Fruit fly (Drosophila melanogaster) whole organism, embryonic: Measurements from ENCODE around the gene Gclc.

ENCODE experiments used
- B-H1 ChIP-seq: fragments of 200-800 bp; sonication (Bioruptor generic); IDR thresholded peaks from 3 replicates; pipeline ENCODE4 v1.3.6; 2022; ENCODE audit warnings: missing biosample characterization, missing genetic modification characterization
- Bdp1 ChIP-seq: fragments of 200-800 bp; sonication (Bioruptor generic); optimal IDR thresholded peaks from 3 replicates; lab custom pipeline; 2016; ENCODE audit warnings: missing biosample characterization, missing genetic modification characterization
- C15 ChIP-seq: fragments of 200-800 bp; sonication (Bioruptor generic); IDR thresholded peaks from 3 replicates; pipeline ENCODE4 v1.3.6; 2022; ENCODE audit warnings: missing biosample characterization, missing genetic modification characterization
- CG10462 ChIP-seq: fragments of 200-800 bp; sonication (Bioruptor generic); optimal IDR thresholded peaks from 2 replicates; lab custom pipeline; 2016; ENCODE audit warnings: missing biosample characterization, missing genetic modification characterization
- CG10565 ChIP-seq: fragments of 200-800 bp; sonication (Bioruptor generic); optimal IDR thresholded peaks from 3 replicates; lab custom pipeline; 2016; ENCODE audit warnings: missing biosample characterization, mild to moderate bottlenecking, missing genetic modification characterization
- CG10654 ChIP-seq: fragments of 200-800 bp; sonication (Bioruptor generic); optimal IDR thresholded peaks from 2 replicates; lab custom pipeline; 2016; ENCODE audit warnings: missing biosample characterization, missing genetic modification characterization
- CG12942 ChIP-seq: fragments of 200-800 bp; sonication (Bioruptor generic); optimal IDR thresholded peaks from 3 replicates; lab custom pipeline; 2016; ENCODE audit warnings: missing biosample characterization, missing genetic modification characterization
- CG13287 ChIP-seq: fragments of 200-800 bp; sonication (Bioruptor generic); IDR thresholded peaks from 2 replicates; pipeline ENCODE4 v1.3.6; 2022; ENCODE audit warnings: missing biosample characterization, missing genetic modification characterization; ENCODE audit not compliant: partially characterized antibody
- CG16779 ChIP-seq: fragments of 200-800 bp; sonication (Bioruptor generic); IDR thresholded peaks from 2 replicates; pipeline ENCODE4 v1.3.6; 2022; ENCODE audit warnings: missing biosample characterization, missing genetic modification characterization
- CG17186 ChIP-seq: fragments of 200-800 bp; sonication (Bioruptor generic); optimal IDR thresholded peaks from 3 replicates; lab custom pipeline; 2017; ENCODE audit warnings: missing biosample characterization, missing genetic modification reagents, missing genetic modification characterization
- CG17385 ChIP-seq: fragments of 200-800 bp; sonication (Bioruptor generic); optimal IDR thresholded peaks from 3 replicates; lab custom pipeline; 2018; ENCODE audit warnings: missing biosample characterization, mild to moderate bottlenecking, missing genetic modification characterization
- CG17829 ChIP-seq: fragments of 200-800 bp; optimal IDR thresholded peaks from 2 replicates; lab custom pipeline; 2019; ENCODE audit warnings: missing biosample characterization, mild to moderate bottlenecking, missing genetic modification characterization, moderate library complexity
- CG1832 ChIP-seq: fragments of 200-800 bp; sonication (Bioruptor generic); optimal IDR thresholded peaks from 2 replicates; lab custom pipeline; 2017; ENCODE audit warnings: missing biosample characterization, mild to moderate bottlenecking, missing genetic modification characterization, inconsistent platforms
- CG2202 ChIP-seq: fragments of 200-800 bp; sonication (Bioruptor generic); optimal IDR thresholded peaks from 2 replicates; lab custom pipeline; 2018; ENCODE audit warnings: missing biosample characterization, mild to moderate bottlenecking, missing genetic modification characterization
- CG30020 ChIP-seq: fragments of 200-800 bp; optimal IDR thresholded peaks from 2 replicates; lab custom pipeline; 2019; ENCODE audit warnings: missing biosample characterization, mild to moderate bottlenecking, missing genetic modification characterization, moderate library complexity
- CG31224 ChIP-seq: fragments of 200-800 bp; sonication (Bioruptor generic); IDR thresholded peaks from 2 replicates; pipeline ENCODE4 v1.3.6; 2022; ENCODE audit warnings: missing biosample characterization, missing genetic modification characterization
- CG32767 ChIP-seq: fragments of 200-800 bp; sonication (Bioruptor generic); IDR thresholded peaks from 2 replicates; pipeline ENCODE4 v1.3.6; 2022; ENCODE audit warnings: missing biosample characterization, missing genetic modification characterization
- CG33557 ChIP-seq: fragments of 200-800 bp; sonication (Bioruptor generic); optimal IDR thresholded peaks from 2 replicates; lab custom pipeline; 2019; ENCODE audit warnings: missing biosample characterization, mild to moderate bottlenecking, missing genetic modification characterization, moderate library complexity
- CG4282 ChIP-seq: fragments of 200-800 bp; sonication (Bioruptor generic); optimal IDR thresholded peaks from 2 replicates; lab custom pipeline; 2016; ENCODE audit warnings: missing biosample characterization, missing genetic modification characterization
- CG5245 ChIP-seq: fragments of 200-800 bp; sonication (Bioruptor generic); optimal IDR thresholded peaks from 3 replicates; lab custom pipeline; 2016; ENCODE audit warnings: missing biosample characterization, missing genetic modification characterization
- CG6813 ChIP-seq: fragments of 200-800 bp; sonication (Bioruptor generic); optimal IDR thresholded peaks from 2 replicates; lab custom pipeline; 2017; ENCODE audit warnings: missing biosample characterization, missing genetic modification characterization, mild to moderate bottlenecking, moderate library complexity, missing genetic modification reagents
- CG8388 ChIP-seq: fragments of 200-800 bp; sonication (Bioruptor generic); optimal IDR thresholded peaks from 2 replicates; lab custom pipeline; 2019; ENCODE audit warnings: missing biosample characterization, mild to moderate bottlenecking, missing genetic modification characterization, moderate library complexity
- CG9609 ChIP-seq: fragments of 200-800 bp; sonication (Bioruptor generic); optimal IDR thresholded peaks from 3 replicates; lab custom pipeline; 2016; ENCODE audit warnings: missing biosample characterization, missing genetic modification characterization
- CoRest ChIP-seq: fragments of 200-800 bp; sonication (Bioruptor generic); optimal IDR thresholded peaks from 3 replicates; lab custom pipeline; 2018; ENCODE audit warnings: missing biosample characterization, mild to moderate bottlenecking, missing genetic modification characterization, moderate library complexity
- D ChIP-seq, 2 experiments: fragments of 200-800 bp in 1 of 2; fragments of >200 bp in 1 of 2; sonication (Bioruptor generic) in 1 of 2; optimal IDR thresholded peaks; 2 replicates in 1 of 2; 3 replicates in 1 of 2; lab custom pipeline; 2017; ENCODE audit warnings: mild to moderate bottlenecking in 1 of 2, missing biosample characterization in 1 of 2, missing genetic modification characterization in 1 of 2, missing genetic modification reagents in 1 of 2
- D19A ChIP-seq: fragments of 200-800 bp; optimal IDR thresholded peaks from 3 replicates; lab custom pipeline; 2019; ENCODE audit warnings: missing biosample characterization, mild to moderate bottlenecking, missing genetic modification characterization, moderate library complexity
- Fer2 ChIP-seq: fragments of 200-800 bp; sonication (Bioruptor generic); optimal IDR thresholded peaks from 2 replicates; lab custom pipeline; 2018; ENCODE audit warnings: missing biosample characterization, mild to moderate bottlenecking, missing genetic modification characterization, moderate library complexity
- Gsc ChIP-seq: fragments of 200-800 bp; sonication (Bioruptor generic); IDR thresholded peaks from 2 replicates; pipeline ENCODE4 v1.3.6; 2022; ENCODE audit warnings: missing biosample characterization, missing genetic modification characterization
- HLHmδ ChIP-seq: fragments of 200-800 bp; sonication (Bioruptor generic); optimal IDR thresholded peaks from 2 replicates; lab custom pipeline; 2018; ENCODE audit warnings: missing biosample characterization, mild to moderate bottlenecking, missing genetic modification characterization, moderate library complexity
- Hmx ChIP-seq: fragments of 200-800 bp; sonication (Bioruptor generic); optimal IDR thresholded peaks from 2 replicates; lab custom pipeline; 2016; ENCODE audit warnings: missing biosample characterization, missing genetic modification characterization
- MTF-1 ChIP-seq: fragments of 200-800 bp; sonication (Bioruptor generic); optimal IDR thresholded peaks from 2 replicates; lab custom pipeline; 2018; ENCODE audit warnings: missing biosample characterization, mild to moderate bottlenecking, missing genetic modification characterization, borderline replicate concordance
- Oaz ChIP-seq: fragments of 200-800 bp; sonication (Bioruptor generic); IDR thresholded peaks from 2 replicates; pipeline ENCODE4 v1.3.6; 2022; ENCODE audit warnings: missing biosample characterization, missing genetic modification characterization
- Poxn ChIP-seq: fragments of 200-800 bp; sonication (Bioruptor generic); IDR thresholded peaks from 2 replicates; pipeline ENCODE4 v1.3.6; 2022; ENCODE audit warnings: missing biosample characterization, missing genetic modification characterization
- Scr ChIP-seq: fragments of 200-800 bp; sonication (Bioruptor generic); IDR thresholded peaks from 2 replicates; pipeline ENCODE4 v1.3.6; 2022; ENCODE audit warnings: missing biosample characterization, missing genetic modification characterization; ENCODE audit not compliant: partially characterized antibody
- Sry-δ ChIP-seq: fragments of 200-800 bp; sonication (Bioruptor generic); optimal IDR thresholded peaks from 2 replicates; lab custom pipeline; 2016; ENCODE audit warnings: missing biosample characterization, missing genetic modification characterization
- al ChIP-seq: fragments of 200-800 bp; sonication (Bioruptor generic); IDR thresholded peaks from 2 replicates; pipeline ENCODE4 v1.3.6; 2022; ENCODE audit warnings: missing biosample characterization, missing genetic modification characterization
- ato ChIP-seq: fragments of 200-800 bp; sonication (Bioruptor generic); IDR thresholded peaks from 2 replicates; pipeline ENCODE4 v1.3.6; 2022; ENCODE audit warnings: missing biosample characterization, missing genetic modification characterization; ENCODE audit not compliant: partially characterized antibody
- disco-r ChIP-seq: fragments of 200-800 bp; sonication (Bioruptor generic); optimal IDR thresholded peaks from 2 replicates; lab custom pipeline; 2016; ENCODE audit warnings: missing biosample characterization, missing genetic modification characterization
- dysf ChIP-seq: fragments of 200-800 bp; sonication (Bioruptor generic); IDR thresholded peaks from 3 replicates; pipeline ENCODE4 v1.3.6; 2022; ENCODE audit warnings: missing biosample characterization, missing genetic modification characterization
- gce ChIP-seq: fragments of 200-800 bp; sonication (Bioruptor generic); IDR thresholded peaks from 3 replicates; pipeline ENCODE4 v1.3.6; 2022; ENCODE audit warnings: missing biosample characterization, missing genetic modification characterization
- ind ChIP-seq: fragments of 200-800 bp; sonication (Bioruptor generic); optimal IDR thresholded peaks from 3 replicates; lab custom pipeline; 2016; ENCODE audit warnings: missing biosample characterization, missing genetic modification characterization
- lilli ChIP-seq: fragments of 200-800 bp; sonication (Bioruptor generic); optimal IDR thresholded peaks from 3 replicates; lab custom pipeline; 2016; ENCODE audit warnings: missing biosample characterization, missing genetic modification characterization
- nerfin-2 ChIP-seq: fragments of 200-800 bp; sonication (Bioruptor generic); IDR thresholded peaks from 2 replicates; pipeline ENCODE4 v1.3.6; 2022; ENCODE audit warnings: missing biosample characterization, missing genetic modification characterization; ENCODE audit not compliant: partially characterized antibody
- oc ChIP-seq: fragments of 200-800 bp; sonication (Bioruptor generic); optimal IDR thresholded peaks from 2 replicates; lab custom pipeline; 2018; ENCODE audit warnings: missing biosample characterization, mild to moderate bottlenecking, missing genetic modification characterization, moderate library complexity
- pzg ChIP-seq: fragments of 200-800 bp; sonication (Bioruptor generic); optimal IDR thresholded peaks from 3 replicates; lab custom pipeline; 2018; ENCODE audit warnings: missing biosample characterization, mild to moderate bottlenecking, missing genetic modification characterization, moderate library complexity
- sr ChIP-seq: fragments of 200-800 bp; sonication (Bioruptor generic); IDR thresholded peaks from 3 replicates; pipeline ENCODE4 v1.3.6; 2022; ENCODE audit warnings: missing biosample characterization, missing genetic modification characterization
- sug ChIP-seq: fragments of 200-800 bp; optimal IDR thresholded peaks from 2 replicates; lab custom pipeline; 2019; ENCODE audit warnings: missing biosample characterization, mild to moderate bottlenecking, missing genetic modification characterization, moderate library complexity
- tgo ChIP-seq: fragments of 200-800 bp; sonication (Bioruptor generic); IDR thresholded peaks from 3 replicates; pipeline ENCODE4 v1.3.6; 2022; ENCODE audit warnings: missing biosample characterization, missing genetic modification characterization
- vfl ChIP-seq: fragments of 200-800 bp; sonication (Bioruptor generic); optimal IDR thresholded peaks from 2 replicates; lab custom pipeline; 2016; ENCODE audit warnings: missing biosample characterization, missing genetic modification characterization
- zen ChIP-seq: fragments of 200-800 bp; sonication (Bioruptor generic); optimal IDR thresholded peaks from 3 replicates; lab custom pipeline; 2018; ENCODE audit warnings: missing biosample characterization, mild to moderate bottlenecking, missing genetic modification characterization, moderate library complexity

Gclc gene

DNA sequence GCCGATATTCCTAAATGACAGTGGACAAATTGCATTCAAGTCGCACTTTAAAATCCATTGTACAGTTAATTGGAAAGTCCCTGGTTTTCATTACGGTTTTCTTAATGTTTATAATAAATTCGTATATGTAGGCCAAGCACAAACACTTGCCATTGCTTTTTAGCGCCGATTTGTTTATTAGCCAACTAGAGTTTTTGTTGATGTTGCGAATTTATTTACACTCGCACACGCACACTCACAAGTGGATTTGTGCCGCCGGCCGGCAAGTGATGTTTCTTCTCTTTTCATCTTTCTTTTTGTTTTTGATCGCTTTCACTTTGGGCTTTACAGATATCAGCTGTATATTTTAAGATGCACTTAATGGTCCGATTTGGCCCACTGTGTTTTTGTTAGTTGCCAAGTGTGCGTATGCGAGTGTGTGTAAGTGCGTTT is 58.6 kb downstream of the Gclc start (continued):
- 0 out of 2 replicates have a peak, but pooled peaks have one; percentile 10 for TF ChIP-seq CG32767 (GFP tag; lab: Robert Waterston, UW)
- TF ChIP-seq al (GFP tag; lab: Robert Waterston, UW) = peak; percentile 53
- TF ChIP-seq CG4282 (GFP tag; lab: Kevin White, UChicago) = no peak
- peak; percentile 76; the same call in 2 of the 3 replicates for TF ChIP-seq dysf (GFP tag; lab: Robert Waterston, UW)
- TF ChIP-seq CG12942 (GFP tag; lab: Kevin White, UChicago) = peak; percentile 57
- peak; percentile 49; the same call in 2 of the 3 replicates for TF ChIP-seq tgo (GFP tag; lab: Robert Waterston, UW)
- TF ChIP-seq CG10462 (GFP tag; lab: Kevin White, UChicago) = no peak
- peak; percentile 50 for TF ChIP-seq CG8388 (GFP tag; lab: Kevin White, UChicago)
- peak; percentile 33 for TF ChIP-seq CG10654 (GFP tag; lab: Kevin White, UChicago)
- TF ChIP-seq vfl = peak; percentile 41
- TF ChIP-seq sug (tag; lab: Kevin White, UChicago) = peak; percentile 60
- TF ChIP-seq zen (tag; lab: Kevin White, UChicago) = peak; percentile 12
- 0 out of 3 replicates have a peak, but pooled peaks have one; percentile 31 for TF ChIP-seq B-H1
- TF ChIP-seq MTF-1 (GFP tag; lab: Kevin White, UChicago) = peak; percentile 33
- TF ChIP-seq CG17385 (GFP tag; lab: Kevin White, UChicago) = peak; percentile 51
- no peak for TF ChIP-seq CG1832 (GFP tag; lab: Kevin White, UChicago)
- TF ChIP-seq D (optimal IDR thresholded peaks at IDR 0.05; lab: Kevin White, UChicago) = no peak
- TF ChIP-seq D (GFP tag; optimal IDR thresholded peaks at IDR 0.05; lab: Kevin White, UChicago) = peak; percentile 78
- TF ChIP-seq CG31224 (GFP tag; lab: Robert Waterston, UW) = peak; percentile 37; the same call in 1 of the 2 replicates
- peak; percentile 18 for TF ChIP-seq CG30020 (tag; lab: Kevin White, UChicago)
- TF ChIP-seq gce (GFP tag; lab: Robert Waterston, UW) = no peak
- no peak for TF ChIP-seq nerfin-2 (GFP tag; lab: Robert Waterston, UW)
- no peak for TF ChIP-seq C15 (GFP tag; lab: Robert Waterston, UW)
- TF ChIP-seq CG5245 (GFP tag; lab: Kevin White, UChicago) = peak; percentile 16
- TF ChIP-seq Bdp1 (GFP tag; lab: Kevin White, UChicago) = peak; percentile 48
- peak; percentile 61 for TF ChIP-seq CG33557 (GFP tag; lab: Kevin White, UChicago)
- TF ChIP-seq HLHmδ = no peak
- no peak for TF ChIP-seq Gsc (GFP tag; lab: Robert Waterston, UW)
- TF ChIP-seq CG9609 (GFP tag; lab: Kevin White, UChicago) = peak; percentile 78
- TF ChIP-seq disco-r (GFP tag; lab: Kevin White, UChicago) = peak; percentile 44
- peak; percentile 58 for TF ChIP-seq D19A (tag; lab: Kevin White, UChicago)
- TF ChIP-seq Scr (GFP tag; lab: Robert Waterston, UW) = no peak
- TF ChIP-seq CG17829 (tag; lab: Kevin White, UChicago) = peak; percentile 65
- TF ChIP-seq pzg (GFP tag; lab: Kevin White, UChicago) = no peak
- peak; percentile 79 for TF ChIP-seq lilli (GFP tag; lab: Kevin White, UChicago)
- TF ChIP-seq Oaz (GFP tag; lab: Robert Waterston, UW) = peak; percentile 56; the same call in 1 of the 2 replicates
- no peak for TF ChIP-seq ato (GFP tag; lab: Robert Waterston, UW)
- TF ChIP-seq oc = no peak
- TF ChIP-seq sr (GFP tag; lab: Robert Waterston, UW) = no peak
- peak; percentile 73 for TF ChIP-seq ind (GFP tag; lab: Kevin White, UChicago)
- TF ChIP-seq CG13287 = no peak
- peak; percentile 3 for TF ChIP-seq CG10565 (GFP tag; lab: Kevin White, UChicago)
- TF ChIP-seq CG2202 = no peak
- no peak for TF ChIP-seq Poxn
- no peak for TF ChIP-seq CG16779 (GFP tag; lab: Robert Waterston, UW)
- peak; percentile 54 for TF ChIP-seq Hmx
- peak; percentile 4 for TF ChIP-seq CG17186 (GFP tag; lab: Kevin White, UChicago)
- TF ChIP-seq Fer2 (tag; lab: Kevin White, UChicago) = peak; percentile 49
- TF ChIP-seq CoRest = peak; percentile 90
- peak; percentile 41 for TF ChIP-seq CG6813 (GFP tag; lab: Kevin White, UChicago)
- TF ChIP-seq Sry-δ (GFP tag; lab: Kevin White, UChicago) = no peak
